Worm (Caenorhabditis elegans): ENCODE results near the gene C27H5.2.

Gene C27H5.2

ce11 chrII:7126457-7126856 is 28.9 kb upstream of the C27H5.2 start, which contains the start of gene F10E7.1:
Gene F10E7.1, plus strand, starts transcription at chrII:7126757.
- no peak for TF ChIP-seq snpc-4 (tag; optimal IDR thresholded peaks at IDR 0.05)

- TF ChIP-seq lsy-2 (tag; optimal IDR thresholded peaks at IDR 0.05): peak; percentile 93
- TF ChIP-seq tbx-8 (GFP tag; optimal IDR thresholded peaks at IDR 0.05): no peak
- TF ChIP-seq elt-1 (tag; optimal IDR thresholded peaks at IDR 0.05; ENCODE audit: borderline replicate concordance, insufficient read depth): no peak
- TF ChIP-seq lin-32 (GFP tag; optimal IDR thresholded peaks at IDR 0.05): no peak
- no peak for TF ChIP-seq ceh-39 (tag; optimal IDR thresholded peaks at IDR 0.05)
- TF ChIP-seq nhr-28 (tag; optimal IDR thresholded peaks at IDR 0.05): no peak
- TF ChIP-seq mep-1 (tag; optimal IDR thresholded peaks at IDR 0.05): peak; percentile 62
- peak; percentile 42 for TF ChIP-seq sptf-1 (tag; optimal IDR thresholded peaks at IDR 0.05)
- TF ChIP-seq snpc-4 (tag; optimal IDR thresholded peaks at IDR 0.05): no peak
- no peak for TF ChIP-seq mls-2 (tag; optimal IDR thresholded peaks at IDR 0.05)
- TF ChIP-seq elt-3 (tag; optimal IDR thresholded peaks at IDR 0.05): no peak
- no peak for TF ChIP-seq cnd-1 (tag; optimal IDR thresholded peaks at IDR 0.05)
Measured at ce11 chrII:7131871-7132693, 23.3 kb upstream of the C27H5.2 start, which contains the start of the genes T07F8.4 and gld-3. Gene T07F8.4, minus strand, starts transcription at chrII:7132032. Gene gld-3, plus strand, starts transcription at chrII:7132643.

DNA sequence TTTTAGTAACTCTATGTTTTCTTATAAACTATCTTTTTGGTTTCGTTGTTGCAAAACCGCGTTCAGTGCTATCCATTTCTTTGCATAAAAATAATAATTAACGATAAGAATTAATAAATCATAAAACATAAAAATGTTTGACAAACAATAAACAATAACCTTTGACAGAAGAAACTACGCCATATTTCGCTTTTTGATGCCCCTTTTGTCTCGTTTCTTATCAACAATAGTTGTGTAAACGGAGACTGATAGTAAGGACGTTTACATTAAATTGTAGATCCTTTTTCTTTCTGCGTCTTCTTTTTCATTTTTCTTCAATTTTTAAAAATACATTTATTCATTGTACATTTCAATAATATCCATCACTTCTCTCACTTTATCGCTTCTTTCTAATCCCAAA is 16.3 kb upstream of the C27H5.2 start:
- TF ChIP-seq nhr-237 (tag; optimal IDR thresholded peaks at IDR 0.05) (no peak), sem-2 (GFP tag; optimal IDR thresholded peaks at IDR 0.05) (no peak), nhr-76 (tag; optimal IDR thresholded peaks at IDR 0.05) (no peak), ceh-39 (tag; optimal IDR thresholded peaks at IDR 0.05) (no peak), nhr-2 (tag; optimal IDR thresholded peaks at IDR 0.05) (no peak), cnd-1 (tag; optimal IDR thresholded peaks at IDR 0.05) (no peak), ham-2 (GFP tag; optimal IDR thresholded peaks at IDR 0.05) (no peak), nhr-28 (tag; optimal IDR thresholded peaks at IDR 0.05) (no peak), elt-3 (tag; optimal IDR thresholded peaks at IDR 0.05) (no peak), bed-3 (GFP tag; optimal IDR thresholded peaks at IDR 0.05) (no peak), M03D4.4 (tag; optimal IDR thresholded peaks at IDR 0.05) (no peak), snpc-4 (tag; optimal IDR thresholded peaks at IDR 0.05) (no peak), ces-1 (GFP tag; optimal IDR thresholded peaks at IDR 0.05) (no peak), unc-62 (GFP tag; optimal IDR thresholded peaks at IDR 0.05) (no peak)

DNA sequence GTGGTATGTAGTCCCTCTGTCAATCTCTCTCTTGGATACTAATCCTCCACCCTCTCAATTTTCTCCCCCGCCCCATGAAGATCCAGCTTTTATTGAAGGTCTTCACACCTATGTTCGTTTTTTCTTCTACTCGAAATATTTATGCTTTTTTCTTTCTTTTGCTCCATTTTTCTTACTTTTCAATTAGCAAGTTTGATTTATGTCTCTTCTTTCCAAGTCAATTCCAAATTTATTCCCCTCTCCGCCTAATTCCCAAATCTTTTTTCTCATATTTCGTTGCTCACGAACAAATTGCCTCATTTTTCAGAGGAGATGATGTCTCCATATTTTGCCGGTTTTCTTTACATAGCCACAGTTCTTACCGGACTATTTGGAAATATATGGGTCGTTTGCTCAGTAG is 11.1 kb upstream of the C27H5.2 start, which contains the start of gene npr-31:
Gene npr-31, plus strand, starts transcription at position 301 of the 400 bp plus-strand sequence.
- TF ChIP-seq bed-3 (GFP tag; optimal IDR thresholded peaks at IDR 0.05): no peak

- TF ChIP-seq elt-1 (tag; optimal IDR thresholded peaks at IDR 0.05; ENCODE audit: borderline replicate concordance, insufficient read depth) (no peak), tbx-8 (GFP tag; optimal IDR thresholded peaks at IDR 0.05) (no peak), drap-1 (GFP tag; optimal IDR thresholded peaks at IDR 0.05) (no peak), mls-2 (tag; optimal IDR thresholded peaks at IDR 0.05) (no peak), pha-4 (tag; optimal IDR thresholded peaks at IDR 0.05) (no peak), nhr-2 (tag; optimal IDR thresholded peaks at IDR 0.05) (no peak), lsy-2 (tag; optimal IDR thresholded peaks at IDR 0.05) (no peak), nhr-28 (tag; optimal IDR thresholded peaks at IDR 0.05) (no peak), snpc-4 (tag; optimal IDR thresholded peaks at IDR 0.05) (no peak), bed-3 (GFP tag; optimal IDR thresholded peaks at IDR 0.05) (no peak), lin-32 (GFP tag; optimal IDR thresholded peaks at IDR 0.05) (no peak), cnd-1 (tag; optimal IDR thresholded peaks at IDR 0.05) (no peak), ceh-43 (GFP tag; optimal IDR thresholded peaks at IDR 0.05) (no peak), elt-3 (tag; optimal IDR thresholded peaks at IDR 0.05) (no peak), ztf-11 (tag; optimal IDR thresholded peaks at IDR 0.05) (no peak), sptf-1 (tag; optimal IDR thresholded peaks at IDR 0.05) (no peak), unc-39 (tag; optimal IDR thresholded peaks at IDR 0.05) (no peak), mep-1 (tag; optimal IDR thresholded peaks at IDR 0.05) (no peak), ces-1 (GFP tag; optimal IDR thresholded peaks at IDR 0.05) (no peak), zip-8 (tag; optimal IDR thresholded peaks at IDR 0.05) (no peak)
Measured at ce11 chrII:7146240-7146639, 9.1 kb upstream of the C27H5.2 start.

DNA sequence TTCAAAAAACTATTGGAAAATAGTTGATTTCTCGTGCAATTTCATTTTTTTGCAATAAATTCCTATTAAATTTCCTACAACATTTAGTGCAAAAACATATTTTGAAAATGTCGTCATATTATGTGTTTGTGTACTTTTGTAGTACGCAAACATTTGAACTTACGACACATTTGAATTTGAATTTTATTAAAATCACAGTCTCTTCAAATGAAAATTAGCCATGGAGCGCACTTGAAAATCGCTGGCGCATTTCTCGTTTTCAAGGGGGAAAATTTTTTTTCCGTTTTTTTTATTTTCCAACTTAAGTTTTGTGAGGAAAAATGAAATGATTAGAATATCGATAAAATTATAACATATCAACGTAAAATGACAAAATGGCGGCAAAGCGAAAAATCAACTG is 7.8 kb upstream of the C27H5.2 start:
- TF ChIP-seq unc-62 (GFP tag; optimal IDR thresholded peaks at IDR 0.05) (no peak), blmp-1 (tag; optimal IDR thresholded peaks at IDR 0.05) (no peak), zip-8 (tag; optimal IDR thresholded peaks at IDR 0.05) (no peak), unc-120 (tag; optimal IDR thresholded peaks at IDR 0.05; ENCODE audit: poor library complexity, severe bottlenecking) (no peak), lin-13 (tag; optimal IDR thresholded peaks at IDR 0.05) (no peak), unc-39 (tag; optimal IDR thresholded peaks at IDR 0.05) (no peak), snpc-4 (tag; optimal IDR thresholded peaks at IDR 0.05) (no peak), nhr-237 (tag; optimal IDR thresholded peaks at IDR 0.05) (peak; percentile 51), mep-1 (tag; optimal IDR thresholded peaks at IDR 0.05) (no peak), lsy-2 (tag; optimal IDR thresholded peaks at IDR 0.05) (peak; percentile 72), elt-3 (tag; optimal IDR thresholded peaks at IDR 0.05) (no peak), ceh-43 (GFP tag; optimal IDR thresholded peaks at IDR 0.05) (no peak), mab-5 (tag; optimal IDR thresholded peaks at IDR 0.05) (no peak), ceh-39 (tag; optimal IDR thresholded peaks at IDR 0.05) (no peak), ceh-83 (GFP tag; optimal IDR thresholded peaks at IDR 0.05) (no peak), ces-1 (GFP tag; optimal IDR thresholded peaks at IDR 0.05) (peak; percentile 49), lin-32 (GFP tag; optimal IDR thresholded peaks at IDR 0.05) (no peak), ham-2 (GFP tag; optimal IDR thresholded peaks at IDR 0.05) (no peak), nhr-2 (tag; optimal IDR thresholded peaks at IDR 0.05) (no peak)
